Worm (Caenorhabditis elegans) whole organism, early embryonic: ENCODE results near the gene Y39A3B.8.

Experiments
- B0310.2 ChIP-seq: sonication (generic microtip); optimal IDR thresholded peaks from 2 replicates; lab custom pipeline; 2016; ENCODE audit warnings: mild to moderate bottlenecking, missing genetic modification characterization, missing compliant biosample characterization
- F13C5.2 ChIP-seq: sonication (generic microtip); optimal IDR thresholded peaks from 2 replicates; lab custom pipeline; 2017; ENCODE audit warnings: mild to moderate bottlenecking, missing genetic modification characterization, inconsistent platforms, missing compliant biosample characterization
- aly-1 ChIP-seq: sonication (generic microtip); optimal IDR thresholded peaks from 2 replicates; lab custom pipeline; 2016; ENCODE audit warnings: missing genetic modification characterization, missing compliant biosample characterization
- ama-1 ChIP-seq: fragments of 150-350 bp; optimal IDR thresholded peaks from 2 replicates; lab custom pipeline; 2014
- ceh-13 ChIP-seq: fragments of 200-800 bp; sonication (Bioruptor generic); optimal IDR thresholded peaks from 2 replicates; lab custom pipeline; 2018; ENCODE audit warnings: mild to moderate bottlenecking, missing genetic modification characterization, missing compliant biosample characterization
- ceh-36 ChIP-seq: sonication (generic microtip); optimal IDR thresholded peaks from 2 replicates; lab custom pipeline; 2016; ENCODE audit warnings: missing genetic modification characterization, inconsistent platforms, missing compliant biosample characterization
- ets-7 ChIP-seq: sonication (generic microtip); optimal IDR thresholded peaks from 2 replicates; lab custom pipeline; 2016; ENCODE audit warnings: missing genotype, missing genetic modification characterization, missing compliant biosample characterization
- flt-1 ChIP-seq: fragments of 200-800 bp; sonication (Bioruptor generic); IDR thresholded peaks from 2 replicates; pipeline ENCODE4 v1.3.6; 2022; ENCODE audit warnings: missing genetic modification characterization, missing compliant biosample characterization
- hmbx-1 ChIP-seq: sonication (generic microtip); optimal IDR thresholded peaks from 2 replicates; lab custom pipeline; 2016; ENCODE audit warnings: mild to moderate bottlenecking, missing genetic modification characterization, missing compliant biosample characterization
- hmg-4 ChIP-seq: fragments of 200-800 bp; sonication (Bioruptor generic); optimal IDR thresholded peaks from 2 replicates; lab custom pipeline; 2018; ENCODE audit warnings: mild to moderate bottlenecking, missing genetic modification characterization, missing compliant biosample characterization
- hnd-1 ChIP-seq: sonication (generic microtip); optimal IDR thresholded peaks from 2 replicates; lab custom pipeline; 2016; ENCODE audit warnings: missing genetic modification characterization, missing compliant biosample characterization
- pes-1 ChIP-seq: fragments of 200-800 bp; sonication (Bioruptor generic); IDR thresholded peaks from 2 replicates; pipeline ENCODE4 v1.3.6; 2022; ENCODE audit warnings: missing genetic modification reagents, missing genetic modification characterization, missing compliant biosample characterization
- scrt-1 ChIP-seq: fragments of 200-800 bp; sonication (Bioruptor generic); IDR thresholded peaks from 2 replicates; pipeline ENCODE4 v1.3.6; 2022; ENCODE audit warnings: missing genetic modification characterization, missing compliant biosample characterization
- sea-1 ChIP-seq: fragments of 200-800 bp; sonication (Bioruptor generic); conservative IDR thresholded peaks from 2 replicates; pipeline ENCODE4 v1.3.6; 2022; ENCODE audit warnings: missing genetic modification characterization, missing compliant biosample characterization
- tbx-11 ChIP-seq: fragments of 200-800 bp; sonication (Bioruptor generic); IDR thresholded peaks from 2 replicates; pipeline ENCODE4 v1.3.6; 2022; ENCODE audit warnings: missing genetic modification characterization, missing compliant biosample characterization
- tbx-37 ChIP-seq: fragments of 200-800 bp; sonication (Bioruptor generic); conservative IDR thresholded peaks from 2 replicates; pipeline ENCODE4 v1.3.6; 2022; ENCODE audit warnings: missing genetic modification reagents, missing genetic modification characterization, missing compliant biosample characterization
- tra-4 ChIP-seq: sonication (generic microtip); optimal IDR thresholded peaks from 2 replicates; lab custom pipeline; 2017; ENCODE audit warnings: missing genetic modification characterization, missing compliant biosample characterization

The Y39A3B.8 gene

DNA sequence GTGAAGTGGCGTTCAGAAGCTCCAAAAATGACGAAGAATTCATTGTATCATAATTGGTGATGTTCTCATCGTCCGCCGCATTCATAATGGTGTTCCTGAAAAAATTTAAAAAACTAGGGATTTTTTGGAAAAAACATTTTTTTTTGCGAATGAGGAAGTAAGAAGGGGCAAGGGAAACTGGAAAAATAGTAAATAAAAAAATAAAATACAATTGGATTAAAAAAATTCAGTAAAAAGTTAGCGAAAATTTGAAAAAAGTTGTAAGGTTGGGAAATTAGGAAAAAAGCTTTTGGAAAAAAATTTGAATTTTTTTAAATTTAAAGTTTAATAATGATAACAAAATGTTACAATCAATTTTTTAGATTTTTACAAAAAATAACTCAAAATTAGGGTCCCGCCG, 33.7 kb downstream of the Y39A3B.8 start, which contains the start of gene ckr-2:
Gene ckr-2, minus strand, starts transcription at position 101 of the 400 bp plus-strand sequence.
- TF ChIP-seq ama-1, result no peak

DNA sequence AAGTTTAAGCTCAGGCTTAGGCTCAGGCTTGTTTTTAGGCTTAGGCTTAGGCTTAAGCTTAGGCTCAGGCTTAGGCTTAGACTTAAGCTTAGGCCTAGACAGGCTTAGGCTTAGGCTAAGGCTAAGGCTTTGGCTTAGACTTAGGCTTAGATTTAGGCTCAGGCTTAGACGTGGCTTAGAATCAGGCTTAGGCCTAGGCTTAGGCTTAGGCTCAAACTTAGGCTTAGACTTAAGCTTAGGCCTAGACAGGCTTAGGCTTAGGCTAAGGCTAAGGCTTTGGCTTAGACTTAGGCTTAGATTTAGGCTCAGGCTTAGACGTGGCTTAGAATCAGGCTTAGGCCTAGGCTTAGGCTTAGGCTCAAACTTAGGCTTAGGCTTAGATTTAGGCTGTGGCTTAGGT, 35.6 kb downstream of the Y39A3B.8 start:
- peak; percentile 56 for TF ChIP-seq ceh-36 (tag; lab: Kevin White, UChicago)

DNA sequence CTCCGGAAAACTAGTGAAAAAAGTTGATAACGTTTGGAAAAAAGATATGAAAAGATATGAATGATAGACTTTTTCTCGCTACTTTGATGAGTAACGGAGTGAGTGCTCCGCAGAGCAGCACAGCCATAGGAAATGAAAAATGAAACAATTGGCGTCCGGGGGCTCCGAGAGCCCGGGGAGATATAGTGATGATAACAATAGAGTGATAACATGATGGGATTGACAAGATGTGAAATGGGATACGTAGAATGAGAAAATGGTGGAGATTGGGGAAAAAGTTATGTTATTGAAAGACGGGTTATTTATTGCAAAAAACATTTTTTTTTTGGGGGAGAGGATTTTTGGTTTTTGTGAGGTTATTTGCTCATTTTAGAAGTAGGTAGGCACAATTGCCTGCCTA, 39.7 kb downstream of the Y39A3B.8 start:
- TF ChIP-seq ets-7 (tag; lab: Kevin White, UChicago), result no peak
- TF ChIP-seq tbx-11, result no peak
- no peak for TF ChIP-seq tbx-37 (GFP tag; lab: Robert Waterston, UW)
- no peak for TF ChIP-seq ceh-13 (GFP tag; lab: Kevin White, UChicago)
- no peak for TF ChIP-seq ceh-36 (tag; lab: Kevin White, UChicago)
- no peak for TF ChIP-seq ama-1
- TF ChIP-seq F13C5.2 (tag; lab: Kevin White, UChicago), result no peak
- no peak for TF ChIP-seq hnd-1 (tag; lab: Kevin White, UChicago)
- no peak for TF ChIP-seq B0310.2 (tag; lab: Kevin White, UChicago)
- no peak for TF ChIP-seq flt-1 (GFP tag; lab: Robert Waterston, UW)

DNA sequence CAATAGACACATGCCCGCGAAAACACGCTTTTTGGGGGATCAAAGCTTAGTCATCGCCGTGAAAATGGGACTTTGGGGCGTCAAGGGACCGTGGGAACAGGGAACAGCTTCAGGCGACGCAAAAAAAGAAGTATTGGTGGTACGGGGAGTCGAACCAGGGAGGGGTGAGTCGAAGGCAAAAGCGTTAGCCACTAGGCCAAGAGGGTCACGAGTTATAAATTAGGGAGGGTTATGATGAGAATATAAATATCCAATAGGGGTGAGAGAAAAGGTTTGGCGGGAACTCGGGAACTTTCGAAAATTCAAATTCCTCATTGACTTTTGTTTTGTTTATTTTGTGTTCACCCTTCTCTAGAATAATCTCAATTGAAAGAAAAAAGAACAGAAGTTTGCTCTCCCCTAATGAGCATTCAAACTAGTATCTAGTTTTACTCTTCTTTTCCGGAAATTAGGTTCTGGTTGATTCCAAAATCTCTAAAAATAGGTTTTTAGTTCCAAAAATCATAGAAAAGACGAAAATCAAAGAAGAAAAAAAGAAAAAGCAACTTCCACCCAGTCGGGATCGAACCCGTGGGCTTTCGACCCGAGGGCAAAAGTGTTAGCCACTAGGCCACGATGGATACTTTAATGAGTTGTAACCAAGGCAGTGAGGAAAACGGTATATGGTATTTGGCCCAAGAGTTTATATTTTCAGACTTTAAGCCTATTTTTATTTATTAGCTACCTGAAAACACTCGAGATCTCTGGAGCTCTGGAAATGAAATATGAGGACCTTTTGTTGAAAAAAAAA, 43.2 kb downstream of the Y39A3B.8 start:
- TF ChIP-seq ets-7 (tag; lab: Kevin White, UChicago) (no peak), hnd-1 (tag; lab: Kevin White, UChicago) (no peak), flt-1 (GFP tag; lab: Robert Waterston, UW) (no peak), pes-1 (peak; percentile 51; the same call in 1 of the 2 replicates), scrt-1 (0 out of 2 replicates have a peak, but pooled peaks have one; percentile 28), aly-1 (no peak), ceh-13 (GFP tag; lab: Kevin White, UChicago) (no peak), hmg-4 (GFP tag; lab: Kevin White, UChicago) (no peak), tbx-37 (GFP tag; lab: Robert Waterston, UW) (peak; percentile 25; the same call in 1 of the 2 replicates), ceh-36 (tag; lab: Kevin White, UChicago) (no peak), ama-1 (no peak), tra-4 (no peak), B0310.2 (tag; lab: Kevin White, UChicago) (no peak), hmbx-1 (no peak), F13C5.2 (tag; lab: Kevin White, UChicago) (no peak), tbx-11 (no peak), sea-1 (no peak)

DNA sequence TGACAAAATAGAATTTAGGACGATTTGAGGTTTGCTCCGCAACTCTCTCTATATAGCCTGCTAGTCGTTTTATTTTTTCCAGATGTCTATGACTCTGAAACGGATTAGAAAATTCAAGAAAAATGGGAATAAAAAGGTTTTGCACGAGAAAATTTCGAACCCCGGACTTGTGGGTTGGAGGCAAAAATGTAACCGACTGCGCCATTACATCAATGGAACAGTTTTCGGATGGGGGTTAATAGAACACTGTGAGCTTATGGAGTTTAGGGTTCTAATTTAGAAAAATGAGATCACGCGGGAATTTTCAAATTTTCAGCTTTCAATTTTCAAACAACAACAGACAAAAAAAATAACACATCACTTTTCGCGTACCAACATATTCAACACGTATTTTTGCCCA, 44.0 kb downstream of the Y39A3B.8 start:
- TF ChIP-seq B0310.2 (tag; lab: Kevin White, UChicago) (no peak), pes-1 (no peak), flt-1 (GFP tag; lab: Robert Waterston, UW) (no peak), hnd-1 (tag; lab: Kevin White, UChicago) (no peak), aly-1 (no peak), ceh-13 (GFP tag; lab: Kevin White, UChicago) (no peak), ceh-36 (tag; lab: Kevin White, UChicago) (no peak), F13C5.2 (tag; lab: Kevin White, UChicago) (no peak), sea-1 (no peak), tbx-11 (no peak), scrt-1 (no peak), tbx-37 (GFP tag; lab: Robert Waterston, UW) (no peak), ets-7 (tag; lab: Kevin White, UChicago) (no peak)

DNA sequence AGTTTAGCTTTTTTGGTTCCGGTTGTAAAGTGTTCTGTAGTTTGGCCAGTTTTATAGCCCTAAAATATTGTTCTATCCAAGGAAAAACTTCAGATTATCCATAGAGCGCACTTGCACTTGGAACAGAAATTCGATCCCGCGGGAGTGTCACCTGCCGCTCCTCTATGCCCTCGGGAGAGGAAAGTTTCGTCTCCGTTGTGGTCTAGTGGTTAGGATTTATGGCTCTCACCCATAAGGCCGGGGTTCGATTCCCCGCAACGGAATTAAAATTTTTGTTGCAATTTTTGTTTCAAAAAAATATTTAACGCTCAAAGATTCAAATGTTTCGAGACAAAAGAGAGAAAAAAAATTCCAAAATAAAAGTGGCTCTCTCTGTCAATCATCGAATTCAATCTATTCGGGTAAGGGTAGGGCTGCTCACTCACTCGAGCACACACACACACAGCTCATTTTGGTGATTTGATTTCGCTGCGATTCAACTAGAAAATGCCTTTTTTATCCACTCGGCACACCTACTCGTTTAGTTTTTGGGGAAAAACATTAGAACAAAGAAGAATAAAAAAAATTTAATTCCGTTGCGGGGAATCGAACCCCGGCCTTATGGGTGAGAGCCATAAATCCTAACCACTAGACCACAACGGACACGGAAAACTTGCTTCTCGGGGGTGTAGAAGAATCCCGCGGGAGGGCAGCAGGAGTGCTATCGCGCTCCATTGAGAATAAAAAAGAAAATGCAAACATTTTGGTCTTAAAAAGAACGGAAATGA, 44.7 kb downstream of the Y39A3B.8 start:
- TF ChIP-seq pes-1 (peak; percentile 66), ceh-36 (tag; lab: Kevin White, UChicago) (no peak), tbx-11 (peak; percentile 46; the same call in 1 of the 2 replicates), tbx-37 (GFP tag; lab: Robert Waterston, UW) (0 out of 2 replicates have a peak, but pooled peaks have one; percentile 23), hnd-1 (tag; lab: Kevin White, UChicago) (no peak), scrt-1 (peak; percentile 62; the same call in 1 of the 2 replicates), ets-7 (tag; lab: Kevin White, UChicago) (no peak), sea-1 (no peak; the same call in 1 of the 2 replicates), flt-1 (GFP tag; lab: Robert Waterston, UW) (peak; percentile 44; the same call in 1 of the 2 replicates), tra-4 (no peak), hmg-4 (GFP tag; lab: Kevin White, UChicago) (no peak)
